Fruit fly (Drosophila melanogaster): ENCODE measurements around the gene ppk28.
A peak's percentile ranks its signal among the peaks of the same experiment; 100 is the strongest.

The ppk28 gene

DNA sequence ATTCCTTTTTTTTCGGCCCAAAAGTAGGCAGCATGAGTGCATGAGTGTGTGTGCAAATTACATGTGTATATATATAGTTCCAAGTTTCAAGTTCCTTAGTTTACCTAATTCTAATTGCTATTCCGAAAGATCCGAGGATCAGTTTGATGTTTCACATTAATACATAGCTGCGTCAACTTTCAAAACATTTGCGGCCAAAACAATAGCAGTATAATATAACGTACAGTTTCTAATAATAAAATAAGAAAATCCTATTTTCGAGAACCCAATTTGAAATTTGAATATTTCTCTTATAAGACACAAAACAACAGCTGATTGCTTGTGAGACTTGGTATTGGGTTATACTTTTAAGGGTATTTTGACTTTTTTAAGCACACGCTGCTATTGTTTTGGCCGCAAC lies 33.2 kb downstream of the ppk28 start (continued):
- TF ChIP-seq Trl (optimal IDR thresholded peaks at IDR 0.05), result no peak
- TF ChIP-seq Trl (GFP tag; optimal IDR thresholded peaks at IDR 0.05), result no peak
- TF ChIP-seq Rfx (GFP tag; IDR thresholded peaks at IDR 0.05), result no peak
- TF ChIP-seq psq (GFP tag; optimal IDR thresholded peaks at IDR 0.05), result no peak
- TF ChIP-seq sob (GFP tag; IDR thresholded peaks at IDR 0.05), result no peak
- TF ChIP-seq Elba2 (GFP tag; optimal IDR thresholded peaks at IDR 0.05), result peak; percentile 57
- peak in 1 of 2 experiments; percentile 69 for TF ChIP-seq insv (GFP tag; optimal IDR thresholded peaks at IDR 0.05)
- TF ChIP-seq D (optimal IDR thresholded peaks at IDR 0.05), result no peak
- TF ChIP-seq D (GFP tag; optimal IDR thresholded peaks at IDR 0.05), result no peak
- TF ChIP-seq esg (GFP tag; conservative IDR thresholded peaks at IDR 0.05), result no peak
- TF ChIP-seq br (optimal IDR thresholded peaks at IDR 0.05), result no peak
- no peak for TF ChIP-seq MESR4 (GFP tag; optimal IDR thresholded peaks at IDR 0.05)
- no peak for TF ChIP-seq wdn (GFP tag; IDR thresholded peaks at IDR 0.05)
- no peak for TF ChIP-seq Ssrp (tag; optimal IDR thresholded peaks at IDR 0.05)
- TF ChIP-seq bbx (GFP tag; IDR thresholded peaks at IDR 0.05; ENCODE audit: partially characterized antibody), result no peak
- TF ChIP-seq cg (GFP tag; optimal IDR thresholded peaks at IDR 0.05), result peak; percentile 47
- no peak for TF ChIP-seq CG6175 (GFP tag; IDR thresholded peaks at IDR 0.05)
- TF ChIP-seq Spps (tag; optimal IDR thresholded peaks at IDR 0.05), result no peak
- TF ChIP-seq prd (optimal IDR thresholded peaks at IDR 0.05), result no peak
- TF ChIP-seq prd (GFP tag; IDR thresholded peaks at IDR 0.05), result no peak
- peak; percentile 2 for TF ChIP-seq CG1603 (tag; optimal IDR thresholded peaks at IDR 0.05)
- no peak for TF ChIP-seq tgo (GFP tag; IDR thresholded peaks at IDR 0.05)
- no peak for TF ChIP-seq CG2199 (GFP tag; IDR thresholded peaks at IDR 0.05)
- TF ChIP-seq CTCF (GFP tag; optimal IDR thresholded peaks at IDR 0.05), result peak; percentile 41
- no peak for TF ChIP-seq CG16815 (GFP tag; optimal IDR thresholded peaks at IDR 0.05)
- no peak for TF ChIP-seq CG18011 (GFP tag; optimal IDR thresholded peaks at IDR 0.05)
- TF ChIP-seq chm (GFP tag; IDR thresholded peaks at IDR 0.05), result no peak
- no peak for TF ChIP-seq CG7745 (tag; optimal IDR thresholded peaks at IDR 0.05)
- TF ChIP-seq ind (GFP tag; optimal IDR thresholded peaks at IDR 0.05), result no peak
- no peak for TF ChIP-seq Lim3 (GFP tag; IDR thresholded peaks at IDR 0.05)
- TF ChIP-seq Lhr (GFP tag; optimal IDR thresholded peaks at IDR 0.05), result no peak
- TF ChIP-seq CG2116 (GFP tag; optimal IDR thresholded peaks at IDR 0.05), result no peak
- TF ChIP-seq Ets97D (GFP tag; optimal IDR thresholded peaks at IDR 0.05), result no peak
- no peak for TF ChIP-seq nerfin-2 (GFP tag; IDR thresholded peaks at IDR 0.05; ENCODE audit: partially characterized antibody)
- no peak for TF ChIP-seq CG1233 (GFP tag; optimal IDR thresholded peaks at IDR 0.05)
- no peak for TF ChIP-seq crc (GFP tag; optimal IDR thresholded peaks at IDR 0.05)
- TF ChIP-seq pan (optimal IDR thresholded peaks at IDR 0.05), result no peak
- TF ChIP-seq pan (GFP tag; optimal IDR thresholded peaks at IDR 0.05 in 1 of 2, IDR thresholded peaks at IDR 0.05 in 1 of 2), result no peak
- peak; percentile 28 for TF ChIP-seq zen (tag; optimal IDR thresholded peaks at IDR 0.05)
- no peak for TF ChIP-seq CG10462 (GFP tag; optimal IDR thresholded peaks at IDR 0.05)
- no peak for TF ChIP-seq gfzf (GFP tag; optimal IDR thresholded peaks at IDR 0.05)
- TF ChIP-seq vvl (GFP tag; IDR thresholded peaks at IDR 0.05), result no peak
- no peak for TF ChIP-seq CG17359 (tag; optimal IDR thresholded peaks at IDR 0.05)
- TF ChIP-seq tap (tag; optimal IDR thresholded peaks at IDR 0.05), result no peak
- no peak for TF ChIP-seq ftz-f1 (GFP tag; optimal IDR thresholded peaks at IDR 0.05)

DNA sequence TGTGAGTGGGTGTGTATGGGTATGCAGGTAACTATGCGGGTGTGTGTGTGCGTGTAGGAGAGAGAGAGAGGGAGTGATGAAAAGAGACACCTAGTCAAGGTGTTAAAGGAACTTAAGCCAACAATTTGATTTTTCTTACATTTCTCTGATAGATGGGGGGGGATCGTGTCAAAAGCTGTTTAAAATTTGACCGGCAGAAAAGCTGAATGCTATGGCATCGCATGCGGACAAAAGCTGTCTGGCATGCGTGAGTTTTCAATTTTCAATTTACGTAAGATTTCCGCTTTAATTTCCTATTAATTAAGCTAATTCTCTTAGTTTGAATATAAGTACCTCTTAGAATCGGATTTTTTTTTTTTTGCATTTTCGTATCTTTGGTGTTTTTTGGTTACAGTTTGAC lies 34.0 kb downstream of the ppk28 start:
- TF ChIP-seq CG1529 (GFP tag; optimal IDR thresholded peaks at IDR 0.05), result no peak
- TF ChIP-seq H15 (GFP tag; IDR thresholded peaks at IDR 0.05), result 0 out of 3 replicates have a peak, but pooled peaks have one; percentile 36
- TF ChIP-seq CG2129 (GFP tag; IDR thresholded peaks at IDR 0.05; ENCODE audit: partially characterized antibody), result no peak
- no peak for TF ChIP-seq NC2β (GFP tag; optimal IDR thresholded peaks at IDR 0.05)
- peak; percentile 94 for TF ChIP-seq Ets65A (GFP tag)
- TF ChIP-seq CG14441 (GFP tag; IDR thresholded peaks at IDR 0.05), result 0 out of 2 replicates have a peak, but pooled peaks have one; percentile 9
- TF ChIP-seq Mad (GFP tag; optimal IDR thresholded peaks at IDR 0.05), result no peak
- no peak for TF ChIP-seq CG3838 (GFP tag; optimal IDR thresholded peaks at IDR 0.05)
- no peak for TF ChIP-seq CG3726 (GFP tag; IDR thresholded peaks at IDR 0.05)
- TF ChIP-seq trh (GFP tag; optimal IDR thresholded peaks at IDR 0.05), result no peak
- peak; percentile 99 for TF ChIP-seq CG18011 (GFP tag; optimal IDR thresholded peaks at IDR 0.05)
- TF ChIP-seq ssp (GFP tag; IDR thresholded peaks at IDR 0.05), result no peak
- no peak for TF ChIP-seq org-1 (GFP tag; optimal IDR thresholded peaks at IDR 0.05)
- TF ChIP-seq CG9876 (GFP tag; optimal IDR thresholded peaks at IDR 0.05), result peak; percentile 14

Measured in whole organism, embryonic.